Fruit fly (Drosophila melanogaster) whole organism, embryonic: ENCODE measurements around the gene Wdr33.

Experiments
- Atf6 ChIP-seq: fragments of 200-800 bp; sonication (Bioruptor generic); IDR thresholded peaks from 2 replicates; pipeline ENCODE4 v1.3.6; 2022; ENCODE audit warnings: missing biosample characterization, missing genetic modification characterization
- Awh ChIP-seq: fragments of 200-800 bp; sonication (Bioruptor generic); IDR thresholded peaks from 2 replicates; pipeline ENCODE4, ENCODE4 v1.3.6; 2022; ENCODE audit warnings: missing biosample characterization, missing genetic modification characterization
- CG10959 ChIP-seq: fragments of 200-800 bp; sonication (Bioruptor generic); IDR thresholded peaks from 2 replicates; pipeline ENCODE4 v1.3.6; 2022; ENCODE audit warnings: missing biosample characterization, missing genetic modification characterization
- CG11560 ChIP-seq: fragments of 200-800 bp; sonication (Bioruptor generic); IDR thresholded peaks from 3 replicates; pipeline ENCODE4 v1.3.6; 2022; ENCODE audit warnings: missing biosample characterization, missing genetic modification characterization
- CG12769 ChIP-seq: fragments of 200-800 bp; sonication (Bioruptor generic); optimal IDR thresholded peaks from 2 replicates; lab custom pipeline; 2019; ENCODE audit warnings: missing biosample characterization, mild to moderate bottlenecking, missing genetic modification characterization, moderate library complexity
- CG16779 ChIP-seq: fragments of 200-800 bp; sonication (Bioruptor generic); IDR thresholded peaks from 2 replicates; pipeline ENCODE4 v1.3.6; 2022; ENCODE audit warnings: missing biosample characterization, missing genetic modification characterization
- CG17568 ChIP-seq: fragments of 200-800 bp; sonication (Bioruptor generic); optimal IDR thresholded peaks from 2 replicates; lab custom pipeline; 2018; ENCODE audit warnings: missing biosample characterization, mild to moderate bottlenecking, missing genetic modification characterization, moderate library complexity
- CG17802 ChIP-seq: fragments of 200-800 bp; sonication (Bioruptor generic); optimal IDR thresholded peaks from 2 replicates; lab custom pipeline; 2018; ENCODE audit warnings: missing biosample characterization, mild to moderate bottlenecking, missing genetic modification characterization, moderate library complexity
- CG18764 ChIP-seq: fragments of 200-800 bp; sonication (Bioruptor generic); optimal IDR thresholded peaks from 3 replicates; lab custom pipeline; 2016; ENCODE audit warnings: missing biosample characterization, missing genetic modification characterization
- CG2116 ChIP-seq: fragments of 200-800 bp; sonication (Bioruptor generic); optimal IDR thresholded peaks from 3 replicates; lab custom pipeline; 2018; ENCODE audit warnings: missing biosample characterization, mild to moderate bottlenecking, missing genetic modification characterization
- CG2129 ChIP-seq: fragments of 200-800 bp; sonication (Bioruptor generic); IDR thresholded peaks from 2 replicates; pipeline ENCODE4 v1.3.6; 2022; ENCODE audit warnings: missing biosample characterization, missing genetic modification characterization; ENCODE audit not compliant: partially characterized antibody
- CG31441 ChIP-seq: fragments of 200-800 bp; sonication (Bioruptor generic); IDR thresholded peaks from 2 replicates; pipeline ENCODE4 v1.3.6; 2022; ENCODE audit warnings: missing biosample characterization, missing genetic modification characterization
- CG32767 ChIP-seq: fragments of 200-800 bp; sonication (Bioruptor generic); IDR thresholded peaks from 2 replicates; pipeline ENCODE4 v1.3.6; 2022; ENCODE audit warnings: missing biosample characterization, missing genetic modification characterization
- CG33213 ChIP-seq: fragments of 200-800 bp; sonication (Bioruptor generic); optimal IDR thresholded peaks from 3 replicates; lab custom pipeline; 2016; ENCODE audit warnings: missing biosample characterization, missing genetic modification characterization
- CG3847 ChIP-seq: fragments of 200-800 bp; sonication (Bioruptor generic); IDR thresholded peaks from 2 replicates; pipeline ENCODE4 v1.3.6; 2022; ENCODE audit warnings: missing biosample characterization, missing genetic modification characterization
- CG4854 ChIP-seq: fragments of 200-800 bp; sonication (Bioruptor generic); optimal IDR thresholded peaks from 2 replicates; lab custom pipeline; 2016; ENCODE audit warnings: missing biosample characterization, missing genetic modification characterization, inconsistent platforms
- CG5245 ChIP-seq: fragments of 200-800 bp; sonication (Bioruptor generic); optimal IDR thresholded peaks from 3 replicates; lab custom pipeline; 2016; ENCODE audit warnings: missing biosample characterization, missing genetic modification characterization
- Chrac-16 ChIP-seq: fragments of 200-800 bp; sonication (Bioruptor generic); optimal IDR thresholded peaks from 3 replicates; lab custom pipeline; 2016; ENCODE audit warnings: missing biosample characterization, missing genetic modification characterization
- MESR4 ChIP-seq: fragments of 200-800 bp; sonication (Bioruptor generic); optimal IDR thresholded peaks from 2 replicates; lab custom pipeline; 2018; ENCODE audit warnings: missing biosample characterization, mild to moderate bottlenecking, missing genetic modification characterization, moderate library complexity
- Meics ChIP-seq: fragments of 200-800 bp; sonication (Bioruptor generic); optimal IDR thresholded peaks from 2 replicates; lab custom pipeline; 2017; ENCODE audit warnings: missing biosample characterization, mild to moderate bottlenecking, missing genetic modification characterization
- Mes4 ChIP-seq: fragments of 200-800 bp; sonication (Bioruptor generic); optimal IDR thresholded peaks from 2 replicates; lab custom pipeline; 2016; ENCODE audit warnings: missing biosample characterization, missing genetic modification characterization
- NC2α ChIP-seq: fragments of 200-800 bp; sonication (Bioruptor generic); optimal IDR thresholded peaks from 2 replicates; lab custom pipeline; 2016; ENCODE audit warnings: missing biosample characterization, missing genetic modification characterization
- Pdp1 ChIP-seq, 2 experiments: fragments of 200-800 bp; sonication (Bioruptor generic); optimal IDR thresholded peaks; 3 replicates each; lab custom pipeline; 2016; ENCODE audit warnings: missing biosample characterization in 2 of 2, missing genetic modification characterization in 2 of 2, mild to moderate bottlenecking in 1 of 2, moderate library complexity in 1 of 2
- Ptx1 ChIP-seq: fragments of 200-800 bp; sonication (Bioruptor generic); IDR thresholded peaks from 2 replicates; pipeline ENCODE4 v1.3.6; 2022; ENCODE audit warnings: missing biosample characterization, missing genetic modification characterization
- Rfx ChIP-seq: fragments of 200-800 bp; sonication (Bioruptor generic); IDR thresholded peaks from 2 replicates; pipeline ENCODE4 v1.3.6; 2022; ENCODE audit warnings: missing biosample characterization, missing genetic modification characterization
- Sox100B ChIP-seq: fragments of 200-800 bp; sonication (Bioruptor generic); optimal IDR thresholded peaks from 3 replicates; lab custom pipeline; 2018; ENCODE audit warnings: missing biosample characterization, mild to moderate bottlenecking, missing genetic modification characterization
- cg ChIP-seq: fragments of 200-800 bp; sonication (Bioruptor generic); optimal IDR thresholded peaks from 3 replicates; lab custom pipeline; 2019; ENCODE audit warnings: missing biosample characterization, mild to moderate bottlenecking, missing genetic modification characterization, moderate library complexity
- exex ChIP-seq: fragments of 200-800 bp; sonication (Bioruptor generic); optimal IDR thresholded peaks from 4 replicates; lab custom pipeline; 2018; ENCODE audit warnings: missing biosample characterization, mild to moderate bottlenecking, missing genetic modification characterization, moderate library complexity
- eyg ChIP-seq: fragments of 200-800 bp; sonication (Bioruptor generic); optimal IDR thresholded peaks from 3 replicates; lab custom pipeline; 2016; ENCODE audit warnings: missing biosample characterization, missing genetic modification characterization
- gfzf ChIP-seq: fragments of 200-800 bp; sonication (Bioruptor generic); optimal IDR thresholded peaks from 2 replicates; lab custom pipeline; 2016; ENCODE audit warnings: missing biosample characterization, mild to moderate bottlenecking, missing genetic modification characterization, moderate library complexity
- grn ChIP-seq: fragments of 200-800 bp; sonication (Bioruptor generic); optimal IDR thresholded peaks from 3 replicates; lab custom pipeline; 2017; ENCODE audit warnings: missing biosample characterization, missing genetic modification characterization
- gt ChIP-seq: fragments of 200-800 bp; sonication (Bioruptor generic); IDR thresholded peaks from 2 replicates; pipeline ENCODE4 v1.3.6; 2022; ENCODE audit warnings: missing biosample characterization, missing genetic modification characterization
- insv ChIP-seq, 2 experiments: fragments of 200-800 bp; sonication (Bioruptor generic); optimal IDR thresholded peaks; 3 replicates each; lab custom pipeline; 2016 to 2018; ENCODE audit warnings: missing biosample characterization in 2 of 2, missing genetic modification characterization in 2 of 2
- inv ChIP-seq: fragments of 200-800 bp; sonication (Bioruptor generic); IDR thresholded peaks from 2 replicates; pipeline ENCODE4 v1.3.6; 2022; ENCODE audit warnings: missing biosample characterization, missing genetic modification characterization; ENCODE audit not compliant: partially characterized antibody
- nom ChIP-seq: fragments of 200-800 bp; sonication (Bioruptor generic); optimal IDR thresholded peaks from 2 replicates; lab custom pipeline; 2017; ENCODE audit warnings: missing biosample characterization, missing genetic modification characterization, mild to moderate bottlenecking, moderate library complexity, missing genetic modification reagents
- org-1 ChIP-seq: fragments of 200-800 bp; sonication (Bioruptor generic); optimal IDR thresholded peaks from 2 replicates; lab custom pipeline; 2017; ENCODE audit warnings: missing biosample characterization, missing genetic modification characterization
- peb ChIP-seq: fragments of 200-800 bp; sonication (Bioruptor generic); IDR thresholded peaks from 2 replicates; pipeline ENCODE4 v1.3.6; 2022; ENCODE audit warnings: missing biosample characterization, missing genetic modification characterization
- prd ChIP-seq, 3 experiments: fragments of >200 bp in 2 of 3; fragments of 200-800 bp in 1 of 3; sonication (Bioruptor generic) in 1 of 3; optimal IDR thresholded peaks in 2 of 3; IDR thresholded peaks in 1 of 3; 2 replicates in 2 of 3; 3 replicates in 1 of 3; pipeline versions ENCODE4 v1.3.6 to Lab custom; 2017 to 2022; ENCODE audit warnings: missing biosample characterization in 1 of 3, missing genetic modification characterization in 1 of 3
- schlank ChIP-seq: fragments of 200-800 bp; sonication (Bioruptor generic); optimal IDR thresholded peaks from 2 replicates; lab custom pipeline; 2018; ENCODE audit warnings: missing biosample characterization, mild to moderate bottlenecking, missing genetic modification characterization
- sens ChIP-seq: fragments of 200-800 bp; sonication (Bioruptor generic); peaks from one replicate; lab custom pipeline; 2016; ENCODE audit warnings: missing biosample characterization, missing genetic modification characterization
- sug ChIP-seq: fragments of 200-800 bp; optimal IDR thresholded peaks from 2 replicates; lab custom pipeline; 2019; ENCODE audit warnings: missing biosample characterization, mild to moderate bottlenecking, missing genetic modification characterization, moderate library complexity
- tup ChIP-seq: fragments of 200-800 bp; sonication (Bioruptor generic); optimal IDR thresholded peaks from 2 replicates; lab custom pipeline; 2016; ENCODE audit warnings: missing biosample characterization, mild to moderate bottlenecking, missing genetic modification characterization, moderate library complexity
- wor ChIP-seq: fragments of 200-800 bp; sonication (Bioruptor generic); IDR thresholded peaks from 2 replicates; pipeline ENCODE4 v1.3.6; 2022; ENCODE audit warnings: missing biosample characterization, missing genetic modification characterization
- zf30C ChIP-seq: fragments of 200-800 bp; sonication (Bioruptor generic); optimal IDR thresholded peaks from 3 replicates; lab custom pipeline; 2018; ENCODE audit warnings: missing biosample characterization, mild to moderate bottlenecking, missing genetic modification characterization
- zfh1 ChIP-seq: fragments of 200-800 bp; sonication (Bioruptor generic); IDR thresholded peaks from 3 replicates; pipeline ENCODE4 v1.3.6; 2022; ENCODE audit warnings: missing biosample characterization, missing genetic modification characterization

The Wdr33 gene

DNA sequence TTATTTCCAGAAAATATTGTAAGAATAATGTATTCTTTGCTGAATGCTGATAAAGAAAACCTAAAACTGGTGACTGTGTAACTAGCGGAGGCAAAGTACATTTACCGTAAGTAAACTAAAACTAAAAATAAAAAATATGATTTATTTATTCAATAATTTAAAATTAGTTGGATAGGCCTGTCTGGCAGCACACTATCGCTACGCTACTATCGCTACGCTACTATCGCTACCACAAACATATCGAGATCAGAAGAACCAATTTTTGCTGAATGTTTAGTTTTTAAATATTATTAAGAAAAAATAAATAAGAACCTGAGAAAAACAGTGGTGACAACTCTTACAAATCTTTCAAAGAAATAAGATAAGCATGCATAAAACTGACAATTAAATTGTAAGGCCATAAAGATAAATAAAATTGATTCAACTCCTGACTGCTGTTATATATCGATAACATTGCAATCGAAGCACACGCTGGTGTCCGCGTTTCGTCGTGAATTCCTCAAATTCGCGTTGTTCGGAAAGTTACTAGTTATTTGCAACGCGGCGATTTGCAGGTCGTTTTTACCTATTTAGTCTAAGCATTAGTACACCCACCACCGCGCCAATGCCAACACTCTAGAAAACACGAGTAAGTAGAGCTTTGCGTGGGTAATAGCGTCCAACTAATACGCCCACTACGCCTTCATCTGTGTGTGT is at the start of gene Wdr33 (continued):
- TF ChIP-seq prd (optimal IDR thresholded peaks at IDR 0.05; lab: Kevin White, UChicago) (no peak), prd (GFP tag; IDR thresholded peaks at IDR 0.05; lab: Robert Waterston, UW) (no peak; the same call in 2 of the 3 replicates), Sox100B (no peak), Rfx (GFP tag; lab: Robert Waterston, UW) (no peak; the same call in 1 of the 2 replicates), CG18764 (no peak), tup (GFP tag; lab: Kevin White, UChicago) (no peak), CG10959 (no peak), MESR4 (GFP tag; lab: Kevin White, UChicago) (peak; percentile 85), CG4854 (GFP tag; lab: Kevin White, UChicago) (no peak), Mes4 (GFP tag; lab: Kevin White, UChicago) (no peak), CG16779 (no peak), eyg (GFP tag; lab: Kevin White, UChicago) (no peak), Atf6 (GFP tag; lab: Robert Waterston, UW) (no peak), Ptx1 (GFP tag; lab: Robert Waterston, UW) (peak; percentile 25; the same call in 1 of the 2 replicates), CG12769 (no peak), CG3847 (GFP tag; lab: Robert Waterston, UW) (peak; percentile 34; the same call in 1 of the 2 replicates), CG17802 (tag; lab: Kevin White, UChicago) (no peak), CG33213 (GFP tag; lab: Kevin White, UChicago) (no peak), gt (GFP tag; lab: Robert Waterston, UW) (no peak), nom (GFP tag; lab: Kevin White, UChicago) (no peak), Chrac-16 (GFP tag; lab: Kevin White, UChicago) (peak; percentile 7), CG2116 (GFP tag; lab: Kevin White, UChicago) (peak; percentile 39), CG2129 (GFP tag; lab: Robert Waterston, UW) (peak; percentile 89), CG5245 (GFP tag; lab: Kevin White, UChicago) (no peak), wor (GFP tag; lab: Robert Waterston, UW) (0 out of 2 replicates have a peak, but pooled peaks have one; percentile 13), schlank (tag; lab: Kevin White, UChicago) (no peak), CG32767 (GFP tag; lab: Robert Waterston, UW) (no peak), gfzf (GFP tag; lab: Kevin White, UChicago) (no peak), CG31441 (GFP tag; lab: Robert Waterston, UW) (no peak), CG17568 (GFP tag; lab: Kevin White, UChicago) (no peak), org-1 (GFP tag; lab: Kevin White, UChicago) (no peak), insv (GFP tag; optimal IDR thresholded peaks at IDR 0.05; lab: Kevin White, UChicago) (no peak), CG11560 (tag; lab: Robert Waterston, UW) (no peak), zfh1 (GFP tag; lab: Robert Waterston, UW) (no peak), inv (GFP tag; lab: Robert Waterston, UW) (peak; percentile 91), cg (peak; percentile 64)

DNA sequence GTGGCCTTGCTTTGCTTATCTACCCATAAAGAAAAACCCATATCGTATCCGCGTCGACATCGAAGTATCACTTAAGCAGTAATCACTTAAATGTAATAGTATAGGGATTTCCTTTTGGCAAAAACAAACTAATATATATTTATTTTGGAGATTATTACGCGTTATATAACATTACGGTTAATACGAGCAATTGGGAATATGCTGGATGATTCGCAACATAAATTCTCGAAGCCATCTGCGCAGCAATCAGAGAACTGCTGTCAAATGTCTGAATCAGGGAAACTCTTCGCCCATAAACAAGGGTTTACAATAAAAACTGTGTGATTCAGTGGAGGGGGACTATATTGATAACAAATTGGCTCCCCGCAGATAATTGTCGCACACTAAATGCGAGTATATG is 49.8 kb upstream of the Wdr33 start:
- TF ChIP-seq peb (GFP tag; lab: Robert Waterston, UW), result no peak
- peak; percentile 9 for TF ChIP-seq sens
- TF ChIP-seq Pdp1 (GFP tag; optimal IDR thresholded peaks at IDR 0.05; lab: Kevin White, UChicago), result peak in 1 of 2 experiments; percentile 91
- peak; percentile 55 for TF ChIP-seq exex (tag; lab: Kevin White, UChicago)
- no peak for TF ChIP-seq Meics (GFP tag; lab: Kevin White, UChicago)
- no peak for TF ChIP-seq grn (GFP tag; lab: Kevin White, UChicago)
- TF ChIP-seq sug (tag; lab: Kevin White, UChicago), result peak; percentile 88
- TF ChIP-seq zf30C (GFP tag; lab: Kevin White, UChicago), result no peak
- TF ChIP-seq Awh, result no peak
- TF ChIP-seq NC2α (GFP tag; lab: Kevin White, UChicago), result no peak
